Worm (Caenorhabditis elegans) whole organism, L4 larva: Measurements from ENCODE around the gene C39E9.8.
A peak's percentile ranks its signal among the peaks of the same experiment; 100 is the strongest.

Source experiments
- F26F4.8 ChIP-seq: fragments of 200-800 bp; sonication (Bioruptor generic); conservative IDR thresholded peaks from 2 replicates; pipeline ENCODE4 v1.3.6; 2022; ENCODE audit warnings: missing genetic modification characterization, missing compliant biosample characterization
- F37D6.2 ChIP-seq: sonication (generic microtip); optimal IDR thresholded peaks from 2 replicates; lab custom pipeline; 2016; ENCODE audit warnings: mild to moderate bottlenecking, missing genetic modification characterization, missing compliant biosample characterization
- F44E2.7 ChIP-seq: fragments of 200-800 bp; sonication (Bioruptor generic); IDR thresholded peaks from 2 replicates; pipeline ENCODE4 v2.1.2; 2022; ENCODE audit warnings: missing genetic modification characterization, missing compliant biosample characterization
- R02D3.7 ChIP-seq: fragments of 150-350 bp; sonication (generic microtip); optimal IDR thresholded peaks from 3 replicates; lab custom pipeline; 2014; ENCODE audit warnings: missing biosample characterization, missing genetic modification characterization
- Y105C5A.15 ChIP-seq: fragments of 200-800 bp; sonication (Bioruptor generic); IDR thresholded peaks from 2 replicates; pipeline ENCODE4 v1.3.6; 2022; ENCODE audit warnings: missing genetic modification characterization, missing compliant biosample characterization
- arid-1 ChIP-seq: fragments of 200-800 bp; sonication (Bioruptor generic); conservative IDR thresholded peaks from 2 replicates; pipeline ENCODE4 v1.3.6; 2022; ENCODE audit warnings: missing genetic modification reagents, missing genetic modification characterization, missing compliant biosample characterization
- ceh-20 ChIP-seq: fragments of 200-800 bp; sonication (Bioruptor generic); IDR thresholded peaks from 2 replicates; pipeline ENCODE4 v1.3.6; 2022; ENCODE audit warnings: missing genetic modification reagents, missing genetic modification characterization, missing compliant biosample characterization
- ceh-62 ChIP-seq: sonication (generic microtip); optimal IDR thresholded peaks from 2 replicates; lab custom pipeline; 2017; ENCODE audit warnings: missing biosample characterization, missing genetic modification characterization
- ces-1 ChIP-seq: fragments of 150-350 bp; sonication (generic microtip); optimal IDR thresholded peaks from 4 replicates; lab custom pipeline; 2014; ENCODE audit warnings: missing biosample characterization, missing genetic modification reagents, missing genetic modification characterization
- ctbp-1 ChIP-seq: fragments of 200-800 bp; sonication (Bioruptor generic); IDR thresholded peaks from 2 replicates; pipeline ENCODE4 v1.3.6; 2022; ENCODE audit warnings: missing genetic modification reagents, missing genetic modification characterization, missing compliant biosample characterization
- daf-8 ChIP-seq: fragments of 200-800 bp; sonication (Bioruptor generic); IDR thresholded peaks from 2 replicates; pipeline ENCODE4 v1.3.6; 2022; ENCODE audit warnings: missing genetic modification characterization, missing compliant biosample characterization
- dmd-6 ChIP-seq: fragments of 200-800 bp; sonication (Bioruptor generic); IDR thresholded peaks from 2 replicates; pipeline ENCODE4 v1.3.6; 2022; ENCODE audit warnings: missing genetic modification reagents, missing genetic modification characterization, missing compliant biosample characterization
- dmd-8 ChIP-seq: fragments of 200-800 bp; sonication (Bioruptor generic); IDR thresholded peaks from 2 replicates; pipeline ENCODE4 v1.3.6; 2022; ENCODE audit warnings: missing genetic modification characterization, missing compliant biosample characterization
- dpl-1 ChIP-seq: fragments of 150-350 bp; optimal IDR thresholded peaks from 2 replicates; lab custom pipeline; 2014; ENCODE audit warnings: missing biosample characterization, missing genetic modification reagents, missing genetic modification characterization
- dve-1 ChIP-seq: sonication (generic microtip); optimal IDR thresholded peaks from 2 replicates; lab custom pipeline; 2017; ENCODE audit warnings: antibody characterized with exemption, mild to moderate bottlenecking, missing genetic modification characterization, missing compliant biosample characterization; ENCODE audit not compliant: insufficient read depth
- egl-43 ChIP-seq: fragments of 200-800 bp; sonication (Bioruptor generic); IDR thresholded peaks from 2 replicates; pipeline ENCODE4 v1.3.6; 2022; ENCODE audit warnings: missing genetic modification reagents, missing genetic modification characterization, missing compliant biosample characterization
- fkh-10 ChIP-seq: fragments of 150-350 bp; optimal IDR thresholded peaks from 2 replicates; lab custom pipeline; 2014; ENCODE audit warnings: missing biosample characterization, missing genetic modification reagents, missing genetic modification characterization
- gei-8 ChIP-seq: fragments of 200-800 bp; sonication (Bioruptor generic); optimal IDR thresholded peaks from 2 replicates; lab custom pipeline; 2018; ENCODE audit warnings: mild to moderate bottlenecking, missing genetic modification characterization, missing compliant biosample characterization
- hlh-30 ChIP-seq: sonication (generic microtip); optimal IDR thresholded peaks from 2 replicates; lab custom pipeline; 2017; ENCODE audit warnings: antibody characterized with exemption, mild to moderate bottlenecking, missing genetic modification characterization, missing compliant biosample characterization; ENCODE audit not compliant: insufficient read depth
- lin-29 ChIP-seq: fragments of 200-800 bp; sonication (Bioruptor generic); IDR thresholded peaks from 2 replicates; pipeline ENCODE4 v1.3.6; 2022; ENCODE audit warnings: missing genetic modification reagents, missing genetic modification characterization, missing compliant biosample characterization
- lin-38 ChIP-seq: fragments of 200-800 bp; sonication (Bioruptor generic); IDR thresholded peaks from 2 replicates; pipeline ENCODE4 v1.3.6; 2022; ENCODE audit warnings: missing genetic modification reagents, missing genetic modification characterization, missing compliant biosample characterization
- lin-39 ChIP-seq: fragments of 150-350 bp; optimal IDR thresholded peaks from 2 replicates; lab custom pipeline; 2014; ENCODE audit warnings: missing biosample characterization, missing genetic modification reagents, missing genetic modification characterization
- lir-3 ChIP-seq: sonication (generic microtip); optimal IDR thresholded peaks from 2 replicates; lab custom pipeline; 2016; ENCODE audit warnings: mild to moderate bottlenecking, missing genetic modification characterization, missing compliant biosample characterization
- madf-5 ChIP-seq, 2 experiments: fragments of 200-800 bp; sonication (Bioruptor generic); IDR thresholded peaks; 2 replicates each; pipeline ENCODE4 v1.3.6; 2022; ENCODE audit warnings: missing compliant biosample characterization in 2 of 2, missing genetic modification characterization in 2 of 2
- mxl-3 ChIP-seq: fragments of 200-800 bp; sonication (Bioruptor generic); optimal IDR thresholded peaks from 2 replicates; lab custom pipeline; 2018; ENCODE audit warnings: mild to moderate bottlenecking, missing genetic modification characterization, missing compliant biosample characterization
- nhr-111 ChIP-seq: fragments of 200-800 bp; sonication (Bioruptor generic); optimal IDR thresholded peaks from 2 replicates; lab custom pipeline; 2018; ENCODE audit warnings: mild to moderate bottlenecking, missing genetic modification characterization, missing compliant biosample characterization
- nhr-25 ChIP-seq: sonication (generic microtip); optimal IDR thresholded peaks from 2 replicates; lab custom pipeline; 2017; ENCODE audit warnings: missing genetic modification characterization, mild to moderate bottlenecking, missing compliant biosample characterization, antibody characterized with exemption, moderate library complexity, borderline replicate concordance; ENCODE audit not compliant: insufficient read depth
- nhr-6 ChIP-seq: fragments of 150-350 bp; optimal IDR thresholded peaks from 2 replicates; lab custom pipeline; 2014; ENCODE audit warnings: missing biosample characterization, missing genetic modification characterization
- pha-4 ChIP-seq, 2 experiments: fragments of 150-350 bp in 1 of 2; fragments of 200-800 bp in 1 of 2; sonication (Bioruptor generic) in 1 of 2; IDR thresholded peaks in 1 of 2; optimal IDR thresholded peaks in 1 of 2; 2 replicates each; pipeline versions ENCODE4 v1.3.6 to Lab custom; 2014 to 2022; ENCODE audit warnings: missing genetic modification characterization in 2 of 2, missing genetic modification reagents in 2 of 2, missing biosample characterization in 1 of 2, missing compliant biosample characterization in 1 of 2
- pqm-1 ChIP-seq: sonication (generic microtip); optimal IDR thresholded peaks from 2 replicates; lab custom pipeline; 2017; ENCODE audit warnings: missing biosample characterization, missing genetic modification characterization
- sdz-12 ChIP-seq: fragments of 200-800 bp; sonication (Bioruptor generic); optimal IDR thresholded peaks from 2 replicates; lab custom pipeline; 2018; ENCODE audit warnings: mild to moderate bottlenecking, missing genetic modification characterization, missing compliant biosample characterization
- set-16 ChIP-seq: fragments of 200-800 bp; sonication (Bioruptor generic); IDR thresholded peaks from 2 replicates; pipeline ENCODE4 v1.3.6; 2022; ENCODE audit warnings: missing genetic modification reagents, missing genetic modification characterization, missing compliant biosample characterization
- skn-1 ChIP-seq: fragments of 150-350 bp; optimal IDR thresholded peaks from 2 replicates; lab custom pipeline; 2014; ENCODE audit warnings: missing biosample characterization, missing genetic modification characterization
- spr-3 ChIP-seq: fragments of 200-800 bp; sonication (Bioruptor generic); optimal IDR thresholded peaks from 2 replicates; lab custom pipeline; 2018; ENCODE audit warnings: mild to moderate bottlenecking, missing genetic modification characterization, missing compliant biosample characterization
- tag-97 ChIP-seq: fragments of 200-800 bp; sonication (Bioruptor generic); IDR thresholded peaks from 2 replicates; pipeline ENCODE4 v1.3.6; 2022; ENCODE audit warnings: missing genetic modification characterization, missing compliant biosample characterization
- zag-1 ChIP-seq: fragments of 150-350 bp; optimal IDR thresholded peaks from 2 replicates; lab custom pipeline; 2014; ENCODE audit warnings: missing biosample characterization, missing genetic modification characterization

Gene C39E9.8

ce11 chrIV:13032153-13032552 is 47.1 kb upstream of the C39E9.8 start (continued):
- TF ChIP-seq pqm-1 (tag; lab: Kevin White, UChicago) (peak; percentile 28), skn-1 (no peak), fkh-10 (GFP tag; lab: Kevin White, UChicago) (no peak), daf-8 (GFP tag; lab: Robert Waterston, UW) (no peak)

ce11 chrIV:13033516-13033915 is 45.7 kb upstream of the C39E9.8 start:
- no peak for TF ChIP-seq ces-1 (GFP tag; lab: Kevin White, UChicago)
- TF ChIP-seq tag-97: no peak
- no peak for TF ChIP-seq dmd-8 (GFP tag; lab: Robert Waterston, UW)
- no peak for TF ChIP-seq gei-8 (GFP tag; lab: Kevin White, UChicago)
- peak; percentile 52 for TF ChIP-seq set-16 (GFP tag; lab: Robert Waterston, UW)
- TF ChIP-seq ceh-20 (GFP tag; lab: Robert Waterston, UW): no peak
- no peak for TF ChIP-seq lir-3 (tag; lab: Kevin White, UChicago)

- TF ChIP-seq zag-1 (tag; lab: Kevin White, UChicago) (no peak), Y105C5A.15 (GFP tag; lab: Robert Waterston, UW) (peak; percentile 7; the same call in 1 of the 2 replicates), F44E2.7 (GFP tag; lab: Robert Waterston, UW) (0 out of 2 replicates have a peak, but pooled peaks have one; percentile 41), nhr-6 (no peak), dpl-1 (GFP tag; lab: Kevin White, UChicago) (no peak), spr-3 (GFP tag; lab: Kevin White, UChicago) (peak; percentile 44), nhr-111 (GFP tag; lab: Kevin White, UChicago) (peak; percentile 40), mxl-3 (GFP tag; lab: Kevin White, UChicago) (no peak), pha-4 (GFP tag; IDR thresholded peaks at IDR 0.05; lab: Robert Waterston, UW) (no peak), pha-4 (tag; optimal IDR thresholded peaks at IDR 0.05; lab: Kevin White, UChicago) (no peak), dmd-8 (GFP tag; lab: Robert Waterston, UW) (peak; percentile 19; the same call in 1 of the 2 replicates), dmd-6 (GFP tag; lab: Robert Waterston, UW) (no peak), hlh-30 (tag; lab: Kevin White, UChicago) (no peak), lin-29 (no peak), nhr-25 (tag; lab: Kevin White, UChicago) (no peak), lin-38 (GFP tag; lab: Robert Waterston, UW) (0 out of 2 replicates have a peak, but pooled peaks have one; percentile 22), lin-39 (tag; lab: Kevin White, UChicago) (no peak)
- TF ChIP-seq, all 104 proteins: peak for 6
Observed at ce11 chrIV:13035302-13035701, 43.9 kb upstream of the C39E9.8 start.

ce11 chrIV:13036835-13037234 is 42.4 kb upstream of the C39E9.8 start:
- TF ChIP-seq F37D6.2 (tag; lab: Kevin White, UChicago) (no peak), F26F4.8 (GFP tag; lab: Robert Waterston, UW) (no peak), egl-43 (no peak), ceh-62 (tag; lab: Kevin White, UChicago) (no peak), sdz-12 (GFP tag; lab: Kevin White, UChicago) (no peak), fkh-10 (GFP tag; lab: Kevin White, UChicago) (no peak), dve-1 (tag; lab: Kevin White, UChicago) (no peak), nhr-6 (no peak), arid-1 (GFP tag; lab: Robert Waterston, UW) (no peak), madf-5 (GFP tag; IDR thresholded peaks at IDR 0.05; lab: Robert Waterston, UW) (no peak), ctbp-1 (no peak), R02D3.7 (tag; lab: Kevin White, UChicago) (no peak)
- TF ChIP-seq, all 104 proteins: peak for 0
